Fruit fly (Drosophila melanogaster) whole organism, embryonic: ENCODE results near the gene T48.

Experiments used
- B-H1 ChIP-seq: fragments of 200-800 bp; sonication (Bioruptor generic); IDR thresholded peaks from 3 replicates; pipeline ENCODE4 v1.3.6; 2022; ENCODE audit warnings: missing biosample characterization, missing genetic modification characterization
- CG11093 ChIP-seq: fragments of 200-800 bp; sonication (Bioruptor generic); IDR thresholded peaks from 3 replicates; pipeline ENCODE4 v1.3.6; 2022; ENCODE audit warnings: missing biosample characterization, missing genetic modification characterization
- CG12236 ChIP-seq: fragments of 200-800 bp; sonication (Bioruptor generic); optimal IDR thresholded peaks from 2 replicates; lab custom pipeline; 2016; ENCODE audit warnings: missing biosample characterization, missing genetic modification characterization
- CG12299 ChIP-seq: fragments of 200-800 bp; sonication (Bioruptor generic); optimal IDR thresholded peaks from 2 replicates; lab custom pipeline; 2018; ENCODE audit warnings: missing biosample characterization, mild to moderate bottlenecking, missing genetic modification characterization
- CG13624 ChIP-seq: fragments of 200-800 bp; sonication (Bioruptor generic); optimal IDR thresholded peaks from 2 replicates; lab custom pipeline; 2016; ENCODE audit warnings: missing biosample characterization, missing genetic modification characterization
- CG14667 ChIP-seq: fragments of 200-800 bp; sonication (Bioruptor generic); IDR thresholded peaks from 2 replicates; pipeline ENCODE4 v1.3.6; 2022; ENCODE audit warnings: missing biosample characterization, missing genetic modification characterization
- CG16813 ChIP-seq: fragments of 200-800 bp; sonication (Bioruptor generic); IDR thresholded peaks from 3 replicates; pipeline ENCODE4 v1.3.6; 2022; ENCODE audit warnings: missing biosample characterization, missing genetic modification characterization; ENCODE audit not compliant: partially characterized antibody
- CG17568 ChIP-seq: fragments of 200-800 bp; sonication (Bioruptor generic); optimal IDR thresholded peaks from 2 replicates; lab custom pipeline; 2018; ENCODE audit warnings: missing biosample characterization, mild to moderate bottlenecking, missing genetic modification characterization, moderate library complexity
- CG2116 ChIP-seq: fragments of 200-800 bp; sonication (Bioruptor generic); optimal IDR thresholded peaks from 3 replicates; lab custom pipeline; 2018; ENCODE audit warnings: missing biosample characterization, mild to moderate bottlenecking, missing genetic modification characterization
- CG2712 ChIP-seq: fragments of 200-800 bp; optimal IDR thresholded peaks from 3 replicates; lab custom pipeline; 2019; ENCODE audit warnings: missing biosample characterization, mild to moderate bottlenecking, missing genetic modification characterization, moderate library complexity
- CG2889 ChIP-seq: fragments of 200-800 bp; sonication (Bioruptor generic); IDR thresholded peaks from 3 replicates; pipeline ENCODE4 v1.3.6; 2022; ENCODE audit warnings: missing biosample characterization, missing genetic modification characterization
- CG31388 ChIP-seq: fragments of 200-800 bp; sonication (Bioruptor generic); optimal IDR thresholded peaks from 2 replicates; lab custom pipeline; 2016; ENCODE audit warnings: missing biosample characterization, missing genetic modification characterization
- CG3281 ChIP-seq: fragments of 200-800 bp; sonication (Bioruptor generic); optimal IDR thresholded peaks from 3 replicates; lab custom pipeline; 2017; ENCODE audit warnings: missing biosample characterization, mild to moderate bottlenecking, missing genetic modification characterization
- CG4854 ChIP-seq: fragments of 200-800 bp; sonication (Bioruptor generic); optimal IDR thresholded peaks from 2 replicates; lab custom pipeline; 2016; ENCODE audit warnings: missing biosample characterization, missing genetic modification characterization, inconsistent platforms
- CG6683 ChIP-seq: fragments of 200-800 bp; sonication (Bioruptor generic); optimal IDR thresholded peaks from 2 replicates; lab custom pipeline; 2017; ENCODE audit warnings: missing biosample characterization, mild to moderate bottlenecking, missing genetic modification characterization, missing genetic modification reagents
- CG6854 ChIP-seq: fragments of 200-800 bp; sonication (Bioruptor generic); optimal IDR thresholded peaks from 3 replicates; lab custom pipeline; 2017; ENCODE audit warnings: missing biosample characterization, mild to moderate bottlenecking, missing genetic modification characterization
- CG7271 ChIP-seq: fragments of 200-800 bp; sonication (Bioruptor generic); optimal IDR thresholded peaks from 2 replicates; lab custom pipeline; 2018; ENCODE audit warnings: missing biosample characterization, mild to moderate bottlenecking, missing genetic modification characterization, moderate library complexity
- CG7839 ChIP-seq: fragments of 200-800 bp; sonication (Bioruptor generic); optimal IDR thresholded peaks from 3 replicates; lab custom pipeline; 2018; ENCODE audit warnings: missing biosample characterization, mild to moderate bottlenecking, missing genetic modification characterization, moderate library complexity
- CG9437 ChIP-seq: fragments of 200-800 bp; sonication (Bioruptor generic); optimal IDR thresholded peaks from 2 replicates; lab custom pipeline; 2018; ENCODE audit warnings: missing biosample characterization, mild to moderate bottlenecking, missing genetic modification characterization
- CG9609 ChIP-seq: fragments of 200-800 bp; sonication (Bioruptor generic); optimal IDR thresholded peaks from 3 replicates; lab custom pipeline; 2016; ENCODE audit warnings: missing biosample characterization, missing genetic modification characterization
- Camta ChIP-seq: fragments of 200-800 bp; sonication (Bioruptor generic); optimal IDR thresholded peaks from 2 replicates; lab custom pipeline; 2016; ENCODE audit warnings: missing biosample characterization, missing genetic modification characterization
- CkIIα-i1 ChIP-seq: fragments of 200-800 bp; sonication (Bioruptor generic); IDR thresholded peaks from 2 replicates; pipeline ENCODE4 v1.3.6; 2022; ENCODE audit warnings: missing biosample characterization, missing genetic modification characterization
- Elba2 ChIP-seq: fragments of 200-800 bp; sonication (Bioruptor generic); optimal IDR thresholded peaks from 3 replicates; lab custom pipeline; 2016; ENCODE audit warnings: missing biosample characterization, missing genetic modification characterization
- Fer2 ChIP-seq: fragments of 200-800 bp; sonication (Bioruptor generic); optimal IDR thresholded peaks from 2 replicates; lab custom pipeline; 2018; ENCODE audit warnings: missing biosample characterization, mild to moderate bottlenecking, missing genetic modification characterization, moderate library complexity
- HLH3B ChIP-seq: fragments of 200-800 bp; sonication (Bioruptor generic); IDR thresholded peaks from 2 replicates; pipeline ENCODE4 v1.3.6; 2022; ENCODE audit warnings: missing biosample characterization, missing genetic modification characterization
- HmgD ChIP-seq: fragments of 200-800 bp; sonication (Bioruptor generic); optimal IDR thresholded peaks from 3 replicates; lab custom pipeline; 2016; ENCODE audit warnings: missing biosample characterization, missing genetic modification characterization
- Hmr ChIP-seq: fragments of 200-800 bp; sonication (Bioruptor generic); optimal IDR thresholded peaks from 3 replicates; lab custom pipeline; 2017; ENCODE audit warnings: mild to moderate bottlenecking, missing biosample characterization, missing genetic modification reagents, missing genetic modification characterization
- Hr39 ChIP-seq: fragments of >200 bp; optimal IDR thresholded peaks from 2 replicates; lab custom pipeline; 2017
- Hr78 ChIP-seq, 2 experiments: fragments of 200-800 bp in 1 of 2; fragments of >200 bp in 1 of 2; sonication (Bioruptor generic) in 1 of 2; optimal IDR thresholded peaks; 2 replicates each; lab custom pipeline; 2017 to 2019; ENCODE audit warnings: missing biosample characterization in 2 of 2, missing genetic modification characterization in 2 of 2, mild to moderate bottlenecking in 1 of 2, moderate library complexity in 1 of 2
- Oaz ChIP-seq: fragments of 200-800 bp; sonication (Bioruptor generic); IDR thresholded peaks from 2 replicates; pipeline ENCODE4 v1.3.6; 2022; ENCODE audit warnings: missing biosample characterization, missing genetic modification characterization
- PHDP ChIP-seq: fragments of 200-800 bp; sonication (Bioruptor generic); optimal IDR thresholded peaks from 3 replicates; lab custom pipeline; 2018; ENCODE audit warnings: missing biosample characterization, mild to moderate bottlenecking, missing genetic modification characterization, moderate library complexity
- Spps ChIP-seq: fragments of 200-800 bp; sonication (Bioruptor generic); optimal IDR thresholded peaks from 2 replicates; lab custom pipeline; 2018; ENCODE audit warnings: missing biosample characterization, mild to moderate bottlenecking, missing genetic modification characterization
- Sry-δ ChIP-seq: fragments of 200-800 bp; sonication (Bioruptor generic); optimal IDR thresholded peaks from 2 replicates; lab custom pipeline; 2016; ENCODE audit warnings: missing biosample characterization, missing genetic modification characterization
- Usf ChIP-seq: fragments of 200-800 bp; sonication (Bioruptor generic); optimal IDR thresholded peaks from 2 replicates; lab custom pipeline; 2017; ENCODE audit warnings: missing genotype, missing biosample characterization, missing genetic modification characterization
- chn ChIP-seq: fragments of 200-800 bp; sonication (Bioruptor generic); optimal IDR thresholded peaks from 2 replicates; lab custom pipeline; 2016; ENCODE audit warnings: missing biosample characterization, missing genetic modification characterization
- ci ChIP-seq: fragments of 200-800 bp; sonication (Bioruptor generic); IDR thresholded peaks from 3 replicates; pipeline ENCODE4 v1.3.6; 2022; ENCODE audit warnings: missing biosample characterization, missing genetic modification characterization
- crc ChIP-seq: fragments of 200-800 bp; sonication (Bioruptor generic); optimal IDR thresholded peaks from 2 replicates; lab custom pipeline; 2016; ENCODE audit warnings: missing biosample characterization, missing genetic modification characterization
- cwo ChIP-seq: fragments of 200-800 bp; sonication (Bioruptor generic); optimal IDR thresholded peaks from 3 replicates; lab custom pipeline; 2017; ENCODE audit warnings: missing biosample characterization, missing genetic modification characterization, mild to moderate bottlenecking, moderate library complexity, missing genetic modification reagents
- exex ChIP-seq: fragments of 200-800 bp; sonication (Bioruptor generic); optimal IDR thresholded peaks from 4 replicates; lab custom pipeline; 2018; ENCODE audit warnings: missing biosample characterization, mild to moderate bottlenecking, missing genetic modification characterization, moderate library complexity
- fru ChIP-seq: fragments of >200 bp; optimal IDR thresholded peaks from 2 replicates; lab custom pipeline; 2017
- fu2 ChIP-seq: fragments of 200-800 bp; sonication (Bioruptor generic); optimal IDR thresholded peaks from 2 replicates; lab custom pipeline; 2016; ENCODE audit warnings: missing biosample characterization, missing genetic modification characterization
- her ChIP-seq: fragments of 200-800 bp; sonication (Bioruptor generic); optimal IDR thresholded peaks from 2 replicates; lab custom pipeline; 2016; ENCODE audit warnings: missing biosample characterization, missing genetic modification characterization
- inv ChIP-seq: fragments of 200-800 bp; sonication (Bioruptor generic); IDR thresholded peaks from 2 replicates; pipeline ENCODE4 v1.3.6; 2022; ENCODE audit warnings: missing biosample characterization, missing genetic modification characterization; ENCODE audit not compliant: partially characterized antibody
- jing ChIP-seq: fragments of 200-800 bp; sonication (Bioruptor generic); optimal IDR thresholded peaks from 2 replicates; lab custom pipeline; 2018; ENCODE audit warnings: missing biosample characterization, mild to moderate bottlenecking, missing genetic modification characterization
- lab ChIP-seq: fragments of 200-800 bp; sonication (Bioruptor generic); optimal IDR thresholded peaks from 3 replicates; lab custom pipeline; 2017; ENCODE audit warnings: missing biosample characterization, missing genetic modification characterization, mild to moderate bottlenecking, moderate library complexity, missing genetic modification reagents
- lmd ChIP-seq: fragments of 200-800 bp; sonication (Bioruptor generic); IDR thresholded peaks from 2 replicates; pipeline ENCODE4 v1.3.6; 2022; ENCODE audit warnings: missing biosample characterization, missing genetic modification characterization
- nau ChIP-seq: fragments of 200-800 bp; sonication (Bioruptor generic); optimal IDR thresholded peaks from 3 replicates; lab custom pipeline; 2017; ENCODE audit warnings: missing biosample characterization, mild to moderate bottlenecking, missing genetic modification characterization, missing genetic modification reagents
- nmo ChIP-seq: fragments of 200-800 bp; sonication (Bioruptor generic); optimal IDR thresholded peaks from 2 replicates; lab custom pipeline; 2018; ENCODE audit warnings: missing biosample characterization, mild to moderate bottlenecking, missing genetic modification characterization, moderate library complexity
- ranshi ChIP-seq: fragments of 200-800 bp; sonication (Bioruptor generic); IDR thresholded peaks from 2 replicates; pipeline ENCODE4 v1.3.6; 2022; ENCODE audit warnings: missing biosample characterization, missing genetic modification characterization
- repo ChIP-seq: fragments of 200-800 bp; sonication (Bioruptor generic); optimal IDR thresholded peaks from 2 replicates; lab custom pipeline; 2016; ENCODE audit warnings: missing biosample characterization, missing genetic modification characterization
- row ChIP-seq: fragments of 200-800 bp; sonication (Bioruptor generic); IDR thresholded peaks from 3 replicates; pipeline ENCODE4 v1.3.6; 2022; ENCODE audit warnings: missing biosample characterization, missing genetic modification characterization
- tin ChIP-seq: fragments of 200-800 bp; sonication (Bioruptor generic); optimal IDR thresholded peaks from 3 replicates; lab custom pipeline; 2016; ENCODE audit warnings: missing biosample characterization, missing genetic modification characterization
- yki ChIP-seq: fragments of >200 bp; optimal IDR thresholded peaks from 3 replicates; lab custom pipeline; 2018

T48 gene

DNA sequence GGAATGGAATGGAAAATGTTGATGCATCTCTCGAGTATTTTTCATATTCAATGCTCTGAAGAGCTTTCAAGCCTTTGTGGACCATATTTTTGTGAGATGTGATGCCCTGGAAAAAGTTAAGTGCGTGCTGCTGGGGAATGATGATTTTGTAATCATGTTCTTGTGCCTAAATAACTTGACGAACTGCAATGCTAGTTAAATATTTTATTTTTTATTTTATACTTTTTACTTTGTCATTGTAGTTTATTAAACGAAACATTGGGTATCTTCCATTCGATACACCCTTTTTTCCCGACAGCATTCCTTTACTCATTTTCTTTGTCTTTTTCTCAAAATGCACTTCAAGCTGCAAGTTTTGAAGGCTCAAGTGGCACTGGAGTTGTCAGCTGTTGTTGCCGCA is 18.4 kb downstream of the T48 start (continued):
- TF ChIP-seq CG12236 (no peak), inv (no peak), ranshi (peak; percentile 35; the same call in 1 of the 2 replicates), B-H1 (GFP tag; lab: Robert Waterston, UW) (peak; percentile 35; the same call in 1 of the 3 replicates), Sry-δ (GFP tag; lab: Kevin White, UChicago) (no peak), Elba2 (GFP tag; lab: Kevin White, UChicago) (no peak), CG16813 (GFP tag; lab: Robert Waterston, UW) (no peak), CG17568 (GFP tag; lab: Kevin White, UChicago) (no peak), jing (GFP tag; lab: Kevin White, UChicago) (peak; percentile 25), lab (GFP tag; lab: Kevin White, UChicago) (peak; percentile 27), cwo (GFP tag; lab: Kevin White, UChicago) (no peak), her (no peak), fu2 (GFP tag; lab: Kevin White, UChicago) (no peak), crc (no peak), Spps (tag; lab: Kevin White, UChicago) (peak; percentile 19), CkIIα-i1 (GFP tag; lab: Robert Waterston, UW) (no peak), CG9437 (GFP tag; lab: Kevin White, UChicago) (peak; percentile 5), CG9609 (GFP tag; lab: Kevin White, UChicago) (no peak), HLH3B (GFP tag; lab: Robert Waterston, UW) (peak; percentile 53; the same call in 1 of the 2 replicates), repo (GFP tag; lab: Kevin White, UChicago) (no peak), Hr78 (GFP tag; optimal IDR thresholded peaks at IDR 0.05; lab: Kevin White, UChicago) (no peak), lmd (GFP tag; lab: Robert Waterston, UW) (peak; percentile 55), Fer2 (no peak), yki (no peak), CG2116 (GFP tag; lab: Kevin White, UChicago) (no peak), CG31388 (no peak), Camta (GFP tag; lab: Kevin White, UChicago) (no peak), tin (peak; percentile 49), row (GFP tag; lab: Robert Waterston, UW) (peak; percentile 69), CG2712 (peak; percentile 61), nau (GFP tag; lab: Kevin White, UChicago) (no peak), CG3281 (no peak), CG14667 (peak; percentile 32; the same call in 1 of the 2 replicates), PHDP (tag; lab: Kevin White, UChicago) (peak; percentile 11), fru (no peak), CG7271 (tag; lab: Kevin White, UChicago) (no peak), exex (tag; lab: Kevin White, UChicago) (no peak), CG6854 (GFP tag; lab: Kevin White, UChicago) (no peak), ci (peak; percentile 86), CG6683 (GFP tag; lab: Kevin White, UChicago) (no peak), Usf (no peak), Hmr (GFP tag; lab: Kevin White, UChicago) (no peak), CG11093 (GFP tag; lab: Robert Waterston, UW) (no peak), Oaz (GFP tag; lab: Robert Waterston, UW) (no peak), chn (GFP tag; lab: Kevin White, UChicago) (peak; percentile 1), nmo (peak; percentile 53), Hr39 (lab: Kevin White, UChicago) (no peak), CG13624 (GFP tag; lab: Kevin White, UChicago) (no peak), CG12299 (tag; lab: Kevin White, UChicago) (no peak), CG2889 (GFP tag; lab: Robert Waterston, UW) (no peak), CG4854 (GFP tag; lab: Kevin White, UChicago) (no peak), CG7839 (peak; percentile 45), HmgD (no peak)
